Fruit fly (Drosophila melanogaster) whole organism, embryonic: Measurements from ENCODE around the gene CG43163.

Source experiments
- Adf1 ChIP-seq: fragments of 200-800 bp; sonication (Bioruptor generic); IDR thresholded peaks from 2 replicates; pipeline ENCODE4 v1.3.6; 2022; ENCODE audit warnings: missing biosample characterization, missing genetic modification characterization
- Aef1 ChIP-seq: fragments of 200-800 bp; sonication (Bioruptor generic); IDR thresholded peaks from 3 replicates; pipeline ENCODE4 v1.3.6; 2022; ENCODE audit warnings: missing biosample characterization, missing genetic modification characterization
- Bgb ChIP-seq: fragments of 200-800 bp; sonication (Bioruptor generic); IDR thresholded peaks from 2 replicates; pipeline ENCODE4 v1.3.6; 2022; ENCODE audit warnings: missing biosample characterization, missing genetic modification characterization; ENCODE audit not compliant: partially characterized antibody
- CG11695 ChIP-seq: fragments of 200-800 bp; sonication (Bioruptor generic); IDR thresholded peaks from 3 replicates; pipeline ENCODE4 v1.3.6; 2022; ENCODE audit warnings: missing biosample characterization, missing genetic modification characterization
- CG12391 ChIP-seq: fragments of 200-800 bp; sonication (Bioruptor generic); optimal IDR thresholded peaks from 3 replicates; lab custom pipeline; 2018; ENCODE audit warnings: missing biosample characterization, mild to moderate bottlenecking, missing genetic modification characterization, moderate library complexity
- CG18764 ChIP-seq: fragments of 200-800 bp; sonication (Bioruptor generic); optimal IDR thresholded peaks from 3 replicates; lab custom pipeline; 2016; ENCODE audit warnings: missing biosample characterization, missing genetic modification characterization
- CG32767 ChIP-seq: fragments of 200-800 bp; sonication (Bioruptor generic); IDR thresholded peaks from 2 replicates; pipeline ENCODE4 v1.3.6; 2022; ENCODE audit warnings: missing biosample characterization, missing genetic modification characterization
- CG6683 ChIP-seq: fragments of 200-800 bp; sonication (Bioruptor generic); optimal IDR thresholded peaks from 2 replicates; lab custom pipeline; 2017; ENCODE audit warnings: missing biosample characterization, mild to moderate bottlenecking, missing genetic modification characterization, missing genetic modification reagents
- Chrac-16 ChIP-seq: fragments of 200-800 bp; sonication (Bioruptor generic); optimal IDR thresholded peaks from 3 replicates; lab custom pipeline; 2016; ENCODE audit warnings: missing biosample characterization, missing genetic modification characterization
- Dfd ChIP-seq, 2 experiments: fragments of >200 bp; optimal IDR thresholded peaks; 2 replicates each; lab custom pipeline; 2017; ENCODE audit warnings: missing biosample characterization in 2 of 2, missing genetic modification characterization in 2 of 2
- E2f1 ChIP-seq: fragments of 200-800 bp; sonication (Bioruptor generic); IDR thresholded peaks from 2 replicates; pipeline ENCODE4 v1.3.6; 2022; ENCODE audit warnings: missing biosample characterization, missing genetic modification characterization
- Gug ChIP-seq: fragments of 200-800 bp; sonication (Bioruptor generic); IDR thresholded peaks from 4 replicates; pipeline ENCODE4 v1.3.6; 2022; ENCODE audit warnings: missing biosample characterization, missing genetic modification characterization
- Hr78 ChIP-seq, 2 experiments: fragments of 200-800 bp in 1 of 2; fragments of >200 bp in 1 of 2; sonication (Bioruptor generic) in 1 of 2; optimal IDR thresholded peaks; 2 replicates each; lab custom pipeline; 2017 to 2019; ENCODE audit warnings: missing biosample characterization in 2 of 2, missing genetic modification characterization in 2 of 2, mild to moderate bottlenecking in 1 of 2, moderate library complexity in 1 of 2
- Med ChIP-seq: fragments of 200-800 bp; sonication (Bioruptor generic); peaks from one replicate; lab custom pipeline; 2016; ENCODE audit warnings: missing biosample characterization, missing genetic modification characterization, mild to moderate bottlenecking, inconsistent platforms, moderate library complexity
- Nf-YB ChIP-seq: fragments of 200-800 bp; sonication (Bioruptor generic); optimal IDR thresholded peaks from 3 replicates; lab custom pipeline; 2019; ENCODE audit warnings: missing biosample characterization, mild to moderate bottlenecking, missing genetic modification characterization, moderate library complexity
- Nf-YC ChIP-seq: fragments of 200-800 bp; optimal IDR thresholded peaks from 3 replicates; lab custom pipeline; 2019; ENCODE audit warnings: missing biosample characterization, mild to moderate bottlenecking, missing genetic modification characterization, moderate library complexity
- Oli ChIP-seq: fragments of 200-800 bp; sonication (Bioruptor generic); optimal IDR thresholded peaks from 2 replicates; lab custom pipeline; 2018; ENCODE audit warnings: missing biosample characterization, mild to moderate bottlenecking, missing genetic modification characterization, moderate library complexity
- Sin3A ChIP-seq: fragments of >200 bp; optimal IDR thresholded peaks from 2 replicates; lab custom pipeline; 2018
- Xbp1 ChIP-seq: fragments of 200-800 bp; sonication (Bioruptor generic); optimal IDR thresholded peaks from 3 replicates; lab custom pipeline; 2016; ENCODE audit warnings: missing biosample characterization, mild to moderate bottlenecking, missing genetic modification characterization
- bbx ChIP-seq: fragments of 200-800 bp; sonication (Bioruptor generic); IDR thresholded peaks from 2 replicates; pipeline ENCODE4 v1.3.6; 2022; ENCODE audit warnings: missing biosample characterization, missing genetic modification characterization; ENCODE audit not compliant: partially characterized antibody
- cad ChIP-seq: fragments of >200 bp; optimal IDR thresholded peaks from 2 replicates; lab custom pipeline; 2017; ENCODE audit warnings: missing biosample characterization, missing genetic modification characterization
- chinmo ChIP-seq: fragments of 200-800 bp; sonication (Bioruptor generic); IDR thresholded peaks from 4 replicates; pipeline ENCODE4 v1.3.6; 2022; ENCODE audit warnings: missing biosample characterization, missing genetic modification characterization; ENCODE audit not compliant: partially characterized antibody
- danr ChIP-seq: fragments of 200-800 bp; sonication (Bioruptor generic); IDR thresholded peaks from 2 replicates; pipeline ENCODE4 v1.3.6; 2022; ENCODE audit warnings: missing biosample characterization, missing genetic modification characterization
- ewg ChIP-seq: fragments of 200-800 bp; sonication (Bioruptor generic); optimal IDR thresholded peaks from 3 replicates; lab custom pipeline; 2017; ENCODE audit warnings: mild to moderate bottlenecking, missing biosample characterization, missing genetic modification reagents, missing genetic modification characterization
- hbn ChIP-seq: fragments of 200-800 bp; sonication (Bioruptor generic); IDR thresholded peaks from 2 replicates; pipeline ENCODE4 v1.3.6; 2022; ENCODE audit warnings: missing biosample characterization, missing genetic modification characterization; ENCODE audit not compliant: partially characterized antibody
- hth ChIP-seq: fragments of >200 bp; optimal IDR thresholded peaks from 2 replicates; lab custom pipeline; 2017; ENCODE audit warnings: inconsistent platforms
- ken ChIP-seq: fragments of 200-800 bp; sonication (Bioruptor generic); IDR thresholded peaks from 3 replicates; pipeline ENCODE4 v1.3.6; 2022; ENCODE audit warnings: missing biosample characterization, missing genetic modification characterization
- lilli ChIP-seq: fragments of 200-800 bp; sonication (Bioruptor generic); optimal IDR thresholded peaks from 3 replicates; lab custom pipeline; 2016; ENCODE audit warnings: missing biosample characterization, missing genetic modification characterization
- nerfin-1 ChIP-seq: fragments of 200-800 bp; sonication (Bioruptor generic); optimal IDR thresholded peaks from 3 replicates; lab custom pipeline; 2019; ENCODE audit warnings: missing biosample characterization, mild to moderate bottlenecking, missing genetic modification characterization, moderate library complexity
- nmo ChIP-seq: fragments of 200-800 bp; sonication (Bioruptor generic); optimal IDR thresholded peaks from 2 replicates; lab custom pipeline; 2018; ENCODE audit warnings: missing biosample characterization, mild to moderate bottlenecking, missing genetic modification characterization, moderate library complexity
- peb ChIP-seq: fragments of 200-800 bp; sonication (Bioruptor generic); IDR thresholded peaks from 2 replicates; pipeline ENCODE4 v1.3.6; 2022; ENCODE audit warnings: missing biosample characterization, missing genetic modification characterization
- pros ChIP-seq: fragments of 200-800 bp; sonication (Bioruptor generic); optimal IDR thresholded peaks from 3 replicates; lab custom pipeline; 2019; ENCODE audit warnings: missing biosample characterization, mild to moderate bottlenecking, missing genetic modification characterization, moderate library complexity
- pum ChIP-seq: fragments of 200-800 bp; sonication (Bioruptor generic); optimal IDR thresholded peaks from 2 replicates; lab custom pipeline; 2016; ENCODE audit warnings: missing biosample characterization, missing genetic modification characterization
- ranshi ChIP-seq: fragments of 200-800 bp; sonication (Bioruptor generic); IDR thresholded peaks from 2 replicates; pipeline ENCODE4 v1.3.6; 2022; ENCODE audit warnings: missing biosample characterization, missing genetic modification characterization
- row ChIP-seq: fragments of 200-800 bp; sonication (Bioruptor generic); IDR thresholded peaks from 3 replicates; pipeline ENCODE4 v1.3.6; 2022; ENCODE audit warnings: missing biosample characterization, missing genetic modification characterization
- slou ChIP-seq: fragments of 200-800 bp; sonication (Bioruptor generic); optimal IDR thresholded peaks from 3 replicates; lab custom pipeline; 2016; ENCODE audit warnings: missing biosample characterization, missing genetic modification characterization
- sr ChIP-seq: fragments of 200-800 bp; sonication (Bioruptor generic); IDR thresholded peaks from 3 replicates; pipeline ENCODE4 v1.3.6; 2022; ENCODE audit warnings: missing biosample characterization, missing genetic modification characterization
- tap ChIP-seq: fragments of 200-800 bp; optimal IDR thresholded peaks from 3 replicates; lab custom pipeline; 2019; ENCODE audit warnings: missing biosample characterization, mild to moderate bottlenecking, missing genetic modification characterization, moderate library complexity
- tll ChIP-seq, 2 experiments: fragments of 200-800 bp in 1 of 2; fragments of >200 bp in 1 of 2; sonication (Bioruptor generic) in 1 of 2; optimal IDR thresholded peaks; 2 replicates each; lab custom pipeline; 2017 to 2019; ENCODE audit warnings: missing biosample characterization in 2 of 2, missing genetic modification characterization in 2 of 2, mild to moderate bottlenecking in 1 of 2, moderate library complexity in 1 of 2
- vfl ChIP-seq: fragments of 200-800 bp; sonication (Bioruptor generic); optimal IDR thresholded peaks from 2 replicates; lab custom pipeline; 2016; ENCODE audit warnings: missing biosample characterization, missing genetic modification characterization

The CG43163 gene

DNA sequence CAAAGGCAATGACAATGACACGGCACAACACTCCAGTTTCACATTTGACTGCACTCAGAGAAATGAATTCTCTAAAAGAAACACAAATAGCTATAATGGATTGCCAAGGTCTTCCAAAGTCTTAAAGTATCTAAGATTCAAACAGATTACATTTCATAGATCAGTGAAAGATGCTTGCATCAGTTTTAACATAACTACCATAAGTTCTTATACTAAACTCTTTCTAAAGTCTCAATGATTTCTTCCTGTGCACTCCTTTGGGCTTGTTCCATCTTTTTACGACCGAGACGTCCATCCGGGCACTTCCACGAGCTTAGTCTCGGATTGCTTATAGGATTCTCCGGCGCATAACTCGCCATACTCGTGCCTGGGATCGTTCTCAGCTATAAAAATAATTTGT is 35.3 kb upstream of the CG43163 start (continued):
- TF ChIP-seq CG32767 (0 out of 2 replicates have a peak, but pooled peaks have one; percentile 8), ranshi (GFP tag; lab: Robert Waterston, UW) (no peak), lilli (GFP tag; lab: Kevin White, UChicago) (no peak), Med (GFP tag; lab: Kevin White, UChicago) (peak; percentile 72), Adf1 (GFP tag; lab: Robert Waterston, UW) (no peak), row (GFP tag; lab: Robert Waterston, UW) (peak; percentile 46), Dfd (GFP tag; optimal IDR thresholded peaks at IDR 0.05; lab: Kevin White, UChicago) (no peak)

DNA sequence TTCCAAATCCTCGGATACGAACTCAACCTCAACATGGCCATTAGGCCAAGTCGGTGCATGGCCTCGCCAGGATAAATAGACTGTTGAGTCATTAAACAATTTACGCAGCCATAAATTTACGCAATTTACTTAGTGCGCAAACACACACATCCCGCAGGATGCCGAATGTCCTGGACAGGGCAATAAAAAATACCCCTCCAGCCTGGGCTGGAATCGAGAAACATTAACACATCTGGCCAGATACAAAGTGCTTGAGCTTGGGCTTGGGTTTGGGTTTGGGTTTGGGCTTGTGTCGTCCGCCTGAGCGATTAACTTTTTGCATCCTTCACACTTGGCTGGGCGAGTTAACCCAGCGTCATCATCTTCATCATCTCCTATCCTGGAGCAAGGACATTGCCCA is 34.7 kb upstream of the CG43163 start:
- TF ChIP-seq tll (GFP tag; optimal IDR thresholded peaks at IDR 0.05; lab: Kevin White, UChicago), result peak in 1 of 2 experiments; percentile 52
- no peak for TF ChIP-seq Gug (GFP tag; lab: Robert Waterston, UW)
- TF ChIP-seq cad (GFP tag; lab: Kevin White, UChicago), result peak; percentile 69

DNA sequence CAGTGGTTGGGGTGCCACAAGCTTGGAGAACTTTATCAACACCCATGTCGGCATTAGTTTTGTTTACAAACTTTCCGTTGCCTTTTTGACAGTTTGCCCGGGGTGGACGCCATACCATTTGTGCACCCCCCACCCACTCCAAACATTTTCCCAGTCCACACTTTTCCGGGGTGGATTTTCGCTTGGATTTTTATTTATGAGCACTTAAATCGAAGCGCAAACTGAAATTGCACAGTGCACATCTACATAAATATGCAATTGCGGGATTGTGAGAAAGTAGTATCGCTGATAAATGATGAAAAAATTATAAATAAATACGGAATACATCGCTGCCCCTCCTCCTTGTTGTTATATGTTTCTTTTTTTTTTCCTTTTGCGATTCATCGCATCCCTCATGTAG is 33.6 kb upstream of the CG43163 start:
- TF ChIP-seq pros (GFP tag; lab: Kevin White, UChicago), result peak; percentile 51
- peak; percentile 51 for TF ChIP-seq nerfin-1
- no peak for TF ChIP-seq CG11695 (GFP tag; lab: Robert Waterston, UW)

DNA sequence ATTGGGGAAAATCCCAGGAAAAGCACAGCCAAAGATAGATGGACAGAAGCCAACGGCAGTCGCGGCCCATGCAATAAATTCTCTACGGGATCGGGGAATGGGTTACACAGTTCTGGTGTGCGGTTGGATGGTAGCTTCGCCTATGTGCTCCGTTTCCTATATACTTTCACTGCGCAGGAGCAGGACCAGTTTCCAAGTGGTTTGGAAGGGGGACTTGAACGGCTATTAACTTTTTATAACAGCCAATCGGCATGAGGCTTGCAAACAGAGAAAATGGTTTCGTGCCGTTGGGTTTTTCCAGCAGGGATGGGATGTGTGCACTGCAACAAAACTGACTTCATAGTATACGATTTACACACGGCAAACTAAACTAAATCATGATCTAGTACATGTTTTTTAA is 31.4 kb upstream of the CG43163 start:
- TF ChIP-seq Nf-YC (tag; lab: Kevin White, UChicago) (peak; percentile 95), Nf-YB (GFP tag; lab: Kevin White, UChicago) (peak; percentile 88), Aef1 (GFP tag; lab: Robert Waterston, UW) (no peak), ewg (GFP tag; lab: Kevin White, UChicago) (peak; percentile 64), bbx (GFP tag; lab: Robert Waterston, UW) (0 out of 2 replicates have a peak, but pooled peaks have one; percentile 9)

DNA sequence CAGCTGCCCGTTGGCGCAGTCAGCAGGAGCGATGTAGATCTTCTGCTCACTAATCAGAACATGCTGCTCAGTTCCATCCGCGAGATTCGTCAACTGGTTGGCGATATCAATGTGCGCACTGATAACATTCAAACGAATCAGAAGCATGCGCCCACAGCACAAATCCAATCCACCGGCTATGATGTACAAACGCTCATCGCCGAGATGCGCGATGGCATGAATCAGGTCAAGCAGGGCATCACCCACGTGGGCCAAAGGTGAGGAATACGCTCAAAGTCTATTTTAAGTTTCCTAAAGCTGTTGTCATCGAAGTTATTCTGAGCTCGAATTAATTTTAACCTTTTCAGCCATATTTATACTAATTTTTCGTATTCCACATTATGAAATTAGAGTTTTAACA is 29.4 kb upstream of the CG43163 start:
- TF ChIP-seq Hr78 (GFP tag; optimal IDR thresholded peaks at IDR 0.05; lab: Kevin White, UChicago) (peak in 1 of 2 experiments; percentile 54), Xbp1 (no peak), ken (0 out of 3 replicates have a peak, but pooled peaks have one; percentile 11)

DNA sequence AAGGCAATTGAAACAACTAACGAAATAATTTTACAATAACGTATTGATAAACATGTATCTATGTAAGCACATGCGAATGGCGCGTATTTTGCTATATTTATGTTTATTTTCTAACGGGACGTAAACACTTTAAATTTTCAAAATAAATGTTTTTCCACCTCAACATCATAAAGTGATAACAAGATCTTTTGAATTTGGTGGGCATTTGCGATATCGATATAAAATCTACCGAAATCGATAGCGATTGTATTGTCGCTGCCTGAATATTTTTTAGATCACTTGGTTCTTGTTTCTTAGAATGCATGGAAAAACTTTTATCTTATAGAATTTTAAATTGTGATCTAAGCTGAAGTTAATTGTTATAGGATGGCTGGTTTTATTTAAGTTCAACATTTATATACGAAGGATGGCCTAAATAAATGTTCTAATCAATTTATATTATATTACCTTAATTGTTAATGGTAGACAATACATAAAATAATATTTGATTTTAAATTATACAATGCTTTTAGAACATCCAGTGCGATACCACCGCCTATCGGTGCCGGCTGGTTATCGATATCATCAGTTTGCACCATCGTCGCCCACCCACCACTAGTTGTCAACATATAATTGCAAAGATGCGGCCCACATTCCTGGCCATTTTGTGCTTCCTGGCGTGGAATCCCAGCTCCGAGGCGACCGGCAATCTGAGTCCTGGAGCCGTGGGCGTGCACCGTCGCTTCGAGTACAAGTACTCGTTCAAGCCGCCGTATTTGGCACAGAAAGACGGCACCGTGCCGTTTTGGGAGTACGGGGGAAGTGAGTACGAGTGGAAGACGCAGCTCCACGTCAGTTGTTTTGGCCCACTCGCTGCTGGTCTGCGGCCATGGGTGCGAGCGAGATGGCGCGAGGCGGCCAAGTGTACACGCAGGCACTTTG is 27.7 kb upstream of the CG43163 start, which contains the start of gene ergic53:
TSS of gene ergic53 (plus strand) at position 592 of the 921 bp plus-strand sequence.
- TF ChIP-seq nmo (GFP tag; lab: Kevin White, UChicago) (peak; percentile 31), CG12391 (tag; lab: Kevin White, UChicago) (peak; percentile 64), Chrac-16 (GFP tag; lab: Kevin White, UChicago) (no peak), row (GFP tag; lab: Robert Waterston, UW) (0 out of 3 replicates have a peak, but pooled peaks have one; percentile 25), danr (GFP tag; lab: Robert Waterston, UW) (no peak), peb (GFP tag; lab: Robert Waterston, UW) (no peak), CG6683 (GFP tag; lab: Kevin White, UChicago) (no peak), slou (GFP tag; lab: Kevin White, UChicago) (no peak), CG18764 (GFP tag; lab: Kevin White, UChicago) (no peak), vfl (no peak), hbn (no peak; the same call in 1 of the 2 replicates), Sin3A (lab: Kevin White, UChicago) (peak; percentile 37), tap (tag; lab: Kevin White, UChicago) (peak; percentile 1), Bgb (GFP tag; lab: Robert Waterston, UW) (peak; percentile 77), Oli (tag; lab: Kevin White, UChicago) (no peak), pum (GFP tag; lab: Kevin White, UChicago) (no peak), hth (lab: Kevin White, UChicago) (no peak), chinmo (GFP tag; lab: Robert Waterston, UW) (peak; percentile 87; the same call in 3 of the 4 replicates), E2f1 (GFP tag; lab: Robert Waterston, UW) (no peak), lilli (GFP tag; lab: Kevin White, UChicago) (no peak), sr (GFP tag; lab: Robert Waterston, UW) (no peak)
